Fruit fly (Drosophila melanogaster) whole organism, embryonic: Measurements from ENCODE around the gene CG16854.

Experiments used
- CG10209 ChIP-seq: fragments of 200-800 bp; sonication (Bioruptor generic); optimal IDR thresholded peaks from 3 replicates; lab custom pipeline; 2017; ENCODE audit warnings: missing biosample characterization, mild to moderate bottlenecking, missing genetic modification characterization, missing genetic modification reagents
- CG1024 ChIP-seq: fragments of 200-800 bp; sonication (Bioruptor generic); IDR thresholded peaks from 2 replicates; pipeline ENCODE4 v1.3.6; 2022; ENCODE audit warnings: missing biosample characterization, missing genetic modification characterization
- CG10274 ChIP-seq: fragments of 200-800 bp; sonication (Bioruptor generic); optimal IDR thresholded peaks from 3 replicates; lab custom pipeline; 2017; ENCODE audit warnings: missing biosample characterization, mild to moderate bottlenecking, missing genetic modification characterization
- CG11504 ChIP-seq: fragments of 200-800 bp; sonication (Bioruptor generic); optimal IDR thresholded peaks from 3 replicates; lab custom pipeline; 2019; ENCODE audit warnings: missing biosample characterization, mild to moderate bottlenecking, missing genetic modification characterization, moderate library complexity
- CG12155 ChIP-seq: fragments of 200-800 bp; sonication (Bioruptor generic); optimal IDR thresholded peaks from 3 replicates; lab custom pipeline; 2016; ENCODE audit warnings: missing biosample characterization, missing genetic modification characterization
- CG12219 ChIP-seq: fragments of 200-800 bp; sonication (Bioruptor generic); optimal IDR thresholded peaks from 3 replicates; lab custom pipeline; 2018; ENCODE audit warnings: missing biosample characterization, mild to moderate bottlenecking, missing genetic modification characterization
- CG12236 ChIP-seq: fragments of 200-800 bp; sonication (Bioruptor generic); optimal IDR thresholded peaks from 2 replicates; lab custom pipeline; 2016; ENCODE audit warnings: missing biosample characterization, missing genetic modification characterization
- CG12769 ChIP-seq: fragments of 200-800 bp; sonication (Bioruptor generic); optimal IDR thresholded peaks from 2 replicates; lab custom pipeline; 2019; ENCODE audit warnings: missing biosample characterization, mild to moderate bottlenecking, missing genetic modification characterization, moderate library complexity
- CG14441 ChIP-seq: fragments of 200-800 bp; sonication (Bioruptor generic); IDR thresholded peaks from 2 replicates; pipeline ENCODE4 v1.3.6; 2022; ENCODE audit warnings: missing biosample characterization, missing genetic modification characterization
- CG17385 ChIP-seq: fragments of 200-800 bp; sonication (Bioruptor generic); optimal IDR thresholded peaks from 3 replicates; lab custom pipeline; 2018; ENCODE audit warnings: missing biosample characterization, mild to moderate bottlenecking, missing genetic modification characterization
- CG17568 ChIP-seq: fragments of 200-800 bp; sonication (Bioruptor generic); optimal IDR thresholded peaks from 2 replicates; lab custom pipeline; 2018; ENCODE audit warnings: missing biosample characterization, mild to moderate bottlenecking, missing genetic modification characterization, moderate library complexity
- CG17612 ChIP-seq: fragments of 200-800 bp; sonication (Bioruptor generic); IDR thresholded peaks from 2 replicates; pipeline ENCODE4 v1.3.6; 2022; ENCODE audit warnings: missing biosample characterization, missing genetic modification characterization
- CG2116 ChIP-seq: fragments of 200-800 bp; sonication (Bioruptor generic); optimal IDR thresholded peaks from 3 replicates; lab custom pipeline; 2018; ENCODE audit warnings: missing biosample characterization, mild to moderate bottlenecking, missing genetic modification characterization
- CG2199 ChIP-seq: fragments of 200-800 bp; sonication (Bioruptor generic); IDR thresholded peaks from 3 replicates; pipeline ENCODE4 v1.3.6; 2022; ENCODE audit warnings: missing biosample characterization, missing genetic modification characterization
- CG30020 ChIP-seq: fragments of 200-800 bp; optimal IDR thresholded peaks from 2 replicates; lab custom pipeline; 2019; ENCODE audit warnings: missing biosample characterization, mild to moderate bottlenecking, missing genetic modification characterization, moderate library complexity
- CG30403 ChIP-seq: fragments of 200-800 bp; sonication (Bioruptor generic); optimal IDR thresholded peaks from 3 replicates; lab custom pipeline; 2016; ENCODE audit warnings: missing biosample characterization, missing genetic modification characterization
- CG31224 ChIP-seq: fragments of 200-800 bp; sonication (Bioruptor generic); IDR thresholded peaks from 2 replicates; pipeline ENCODE4 v1.3.6; 2022; ENCODE audit warnings: missing biosample characterization, missing genetic modification characterization
- CG4360 ChIP-seq: fragments of 200-800 bp; sonication (Bioruptor generic); IDR thresholded peaks from 2 replicates; pipeline ENCODE4 v1.3.6; 2022; ENCODE audit warnings: missing biosample characterization, missing genetic modification characterization
- CG43689 ChIP-seq: fragments of 200-800 bp; sonication (Bioruptor generic); IDR thresholded peaks from 2 replicates; pipeline ENCODE4 v1.3.6; 2022; ENCODE audit warnings: missing biosample characterization, missing genetic modification characterization
- CG6175 ChIP-seq: fragments of 200-800 bp; sonication (Bioruptor generic); IDR thresholded peaks from 3 replicates; pipeline ENCODE4 v1.3.6; 2022; ENCODE audit warnings: missing biosample characterization, missing genetic modification characterization
- CG6272 ChIP-seq: fragments of 200-800 bp; sonication (Bioruptor generic); IDR thresholded peaks from 2 replicates; pipeline ENCODE4 v1.3.6; 2022; ENCODE audit warnings: missing biosample characterization, missing genetic modification characterization
- CG7357 ChIP-seq: fragments of 200-800 bp; sonication (Bioruptor generic); IDR thresholded peaks from 3 replicates; pipeline ENCODE4 v1.3.6; 2022; ENCODE audit warnings: missing biosample characterization, missing genetic modification characterization
- CG7928 ChIP-seq: fragments of 200-800 bp; sonication (Bioruptor generic); optimal IDR thresholded peaks from 2 replicates; lab custom pipeline; 2017; ENCODE audit warnings: missing biosample characterization, mild to moderate bottlenecking, missing genetic modification characterization
- CG8281 ChIP-seq: fragments of 200-800 bp; sonication (Bioruptor generic); optimal IDR thresholded peaks from 2 replicates; lab custom pipeline; 2018; ENCODE audit warnings: missing biosample characterization, mild to moderate bottlenecking, missing genetic modification characterization, moderate library complexity
- CG9215 ChIP-seq: fragments of 200-800 bp; sonication (Bioruptor generic); IDR thresholded peaks from 2 replicates; pipeline ENCODE4 v1.3.6; 2022; ENCODE audit warnings: missing biosample characterization, missing genetic modification characterization
- Dfd ChIP-seq, 2 experiments: fragments of >200 bp; optimal IDR thresholded peaks; 2 replicates each; lab custom pipeline; 2017; ENCODE audit warnings: missing biosample characterization in 2 of 2, missing genetic modification characterization in 2 of 2
- Drgx ChIP-seq: fragments of 200-800 bp; sonication (Bioruptor generic); IDR thresholded peaks from 2 replicates; pipeline ENCODE4 v1.3.6; 2022; ENCODE audit warnings: missing biosample characterization, missing genetic modification characterization
- Lim3 ChIP-seq: fragments of 200-800 bp; sonication (Bioruptor generic); IDR thresholded peaks from 2 replicates; pipeline ENCODE4 v1.3.6; 2022; ENCODE audit warnings: missing biosample characterization, missing genetic modification characterization
- Mad ChIP-seq: fragments of 200-800 bp; sonication (Bioruptor generic); optimal IDR thresholded peaks from 2 replicates; lab custom pipeline; 2016; ENCODE audit warnings: missing biosample characterization, missing genetic modification characterization
- Meics ChIP-seq: fragments of 200-800 bp; sonication (Bioruptor generic); optimal IDR thresholded peaks from 2 replicates; lab custom pipeline; 2017; ENCODE audit warnings: missing biosample characterization, mild to moderate bottlenecking, missing genetic modification characterization
- Mrtf ChIP-seq: fragments of 200-800 bp; sonication (Bioruptor generic); IDR thresholded peaks from 3 replicates; pipeline ENCODE4 v1.3.6; 2022; ENCODE audit warnings: missing biosample characterization, missing genetic modification characterization
- Ravus ChIP-seq: fragments of 200-800 bp; sonication (Bioruptor generic); IDR thresholded peaks from 2 replicates; pipeline ENCODE4 v1.3.6; 2022; ENCODE audit warnings: missing biosample characterization, missing genetic modification characterization
- Xbp1 ChIP-seq: fragments of 200-800 bp; sonication (Bioruptor generic); optimal IDR thresholded peaks from 3 replicates; lab custom pipeline; 2016; ENCODE audit warnings: missing biosample characterization, mild to moderate bottlenecking, missing genetic modification characterization
- bab2 ChIP-seq: fragments of 200-800 bp; sonication (Bioruptor generic); optimal IDR thresholded peaks from 2 replicates; lab custom pipeline; 2016; ENCODE audit warnings: missing biosample characterization, missing genetic modification characterization
- bigmax ChIP-seq: fragments of 200-800 bp; sonication (Bioruptor generic); optimal IDR thresholded peaks from 2 replicates; lab custom pipeline; 2018; ENCODE audit warnings: missing biosample characterization, mild to moderate bottlenecking, missing genetic modification characterization
- chinmo ChIP-seq: fragments of 200-800 bp; sonication (Bioruptor generic); IDR thresholded peaks from 4 replicates; pipeline ENCODE4 v1.3.6; 2022; ENCODE audit warnings: missing biosample characterization, missing genetic modification characterization; ENCODE audit not compliant: partially characterized antibody
- croc ChIP-seq: fragments of 200-800 bp; sonication (Bioruptor generic); conservative IDR thresholded peaks from 3 replicates; pipeline ENCODE4 v1.3.6; 2022; ENCODE audit warnings: missing biosample characterization, missing genetic modification characterization
- crol ChIP-seq: fragments of 200-800 bp; sonication (Bioruptor generic); IDR thresholded peaks from 2 replicates; pipeline ENCODE4 v1.3.6; 2022; ENCODE audit warnings: missing biosample characterization, missing genetic modification characterization
- ems ChIP-seq: fragments of 200-800 bp; sonication (Bioruptor generic); optimal IDR thresholded peaks from 3 replicates; lab custom pipeline; 2016; ENCODE audit warnings: missing biosample characterization, missing genetic modification characterization
- eve ChIP-seq, 2 experiments: fragments of >200 bp; optimal IDR thresholded peaks; 2 replicates each; lab custom pipeline; 2017; ENCODE audit warnings: missing biosample characterization in 2 of 2, missing genetic modification characterization in 2 of 2
- kni ChIP-seq: fragments of 200-800 bp; sonication (Bioruptor generic); optimal IDR thresholded peaks from 3 replicates; lab custom pipeline; 2017; ENCODE audit warnings: mild to moderate bottlenecking, missing biosample characterization, missing genetic modification reagents, missing genetic modification characterization
- lov ChIP-seq, 2 experiments: fragments of 200-800 bp in 1 of 2; fragments of >200 bp in 1 of 2; sonication (Bioruptor generic) in 1 of 2; IDR thresholded peaks in 1 of 2; optimal IDR thresholded peaks in 1 of 2; 2 replicates in 1 of 2; 3 replicates in 1 of 2; pipeline versions ENCODE4 v1.3.6 to Lab custom; 2017 to 2022; ENCODE audit warnings: missing biosample characterization in 1 of 2, missing genetic modification characterization in 1 of 2
- otp ChIP-seq: fragments of 200-800 bp; sonication (Bioruptor generic); IDR thresholded peaks from 3 replicates; pipeline ENCODE4, ENCODE4 v1.3.6; 2022; ENCODE audit warnings: missing biosample characterization, missing genetic modification characterization
- prd ChIP-seq, 3 experiments: fragments of >200 bp in 2 of 3; fragments of 200-800 bp in 1 of 3; sonication (Bioruptor generic) in 1 of 3; optimal IDR thresholded peaks in 2 of 3; IDR thresholded peaks in 1 of 3; 2 replicates in 2 of 3; 3 replicates in 1 of 3; pipeline versions ENCODE4 v1.3.6 to Lab custom; 2017 to 2022; ENCODE audit warnings: missing biosample characterization in 1 of 3, missing genetic modification characterization in 1 of 3
- sima ChIP-seq: fragments of 200-800 bp; sonication (Bioruptor generic); optimal IDR thresholded peaks from 2 replicates; lab custom pipeline; 2016; ENCODE audit warnings: missing biosample characterization, missing genetic modification characterization
- sug ChIP-seq: fragments of 200-800 bp; optimal IDR thresholded peaks from 2 replicates; lab custom pipeline; 2019; ENCODE audit warnings: missing biosample characterization, mild to moderate bottlenecking, missing genetic modification characterization, moderate library complexity
- tna ChIP-seq: fragments of 200-800 bp; sonication (Bioruptor generic); IDR thresholded peaks from 2 replicates; pipeline ENCODE4 v1.3.6; 2022; ENCODE audit warnings: missing biosample characterization, missing genetic modification characterization; ENCODE audit not compliant: partially characterized antibody
- tx ChIP-seq: fragments of 200-800 bp; sonication (Bioruptor generic); optimal IDR thresholded peaks from 2 replicates; lab custom pipeline; 2016; ENCODE audit warnings: missing biosample characterization, missing genetic modification characterization
- vvl ChIP-seq: fragments of 200-800 bp; sonication (Bioruptor generic); IDR thresholded peaks from 2 replicates; pipeline ENCODE4 v1.3.6; 2022; ENCODE audit warnings: missing biosample characterization, missing genetic modification characterization
- zfh1 ChIP-seq: fragments of 200-800 bp; sonication (Bioruptor generic); IDR thresholded peaks from 3 replicates; pipeline ENCODE4 v1.3.6; 2022; ENCODE audit warnings: missing biosample characterization, missing genetic modification characterization

The CG16854 gene

DNA sequence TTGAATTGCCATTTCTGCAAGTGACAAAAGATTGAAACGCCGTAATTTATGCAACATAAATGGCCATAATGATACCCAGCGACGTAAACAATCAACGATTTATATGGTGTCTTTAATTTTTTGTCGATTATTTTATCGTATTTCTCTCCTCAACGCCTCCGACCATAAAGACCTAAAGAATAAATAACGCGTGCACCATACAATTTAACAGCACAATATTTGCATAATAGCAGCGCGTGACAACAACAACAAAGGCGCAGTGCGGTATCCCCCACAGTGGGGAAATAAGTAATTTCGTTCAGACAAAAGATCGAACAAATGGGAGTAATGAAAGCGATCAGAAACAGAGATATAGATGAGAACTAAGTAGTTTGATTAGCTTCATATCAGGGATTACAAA lies 40.5 kb upstream of the CG16854 start:
- TF ChIP-seq eve (GFP tag; optimal IDR thresholded peaks at IDR 0.05; lab: Kevin White, UChicago) (peak in 1 of 2 experiments; percentile 1), vvl (GFP tag; lab: Robert Waterston, UW) (0 out of 2 replicates have a peak, but pooled peaks have one; percentile 7), Mad (GFP tag; lab: Kevin White, UChicago) (no peak), CG4360 (GFP tag; lab: Robert Waterston, UW) (peak; percentile 37; the same call in 1 of the 2 replicates), lov (optimal IDR thresholded peaks at IDR 0.05; lab: Kevin White, UChicago) (no peak), lov (GFP tag; IDR thresholded peaks at IDR 0.05; lab: Robert Waterston, UW) (no peak)

DNA sequence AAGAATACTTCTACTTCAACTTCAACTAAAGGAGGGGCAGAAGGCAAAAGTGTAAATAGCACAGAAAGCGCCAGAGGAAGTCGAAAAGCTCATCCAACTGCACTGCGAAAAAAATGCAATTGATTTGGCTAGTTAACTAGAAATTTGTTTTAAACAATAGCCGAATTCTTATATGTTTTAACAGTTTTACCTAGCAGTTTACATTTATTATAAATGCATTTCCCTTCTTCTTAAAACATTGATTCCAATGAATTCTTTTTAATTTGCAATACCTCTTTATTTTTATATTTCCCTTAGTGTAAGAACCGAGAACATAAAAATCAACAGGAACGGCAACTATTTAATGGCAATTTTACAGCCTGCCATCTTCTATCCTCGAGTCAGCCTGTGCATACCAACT lies 38.2 kb upstream of the CG16854 start:
- TF ChIP-seq CG9215 (GFP tag; lab: Robert Waterston, UW) (no peak), CG17568 (GFP tag; lab: Kevin White, UChicago) (no peak), Mrtf (GFP tag; lab: Robert Waterston, UW) (no peak), CG7357 (no peak), CG1024 (GFP tag; lab: Robert Waterston, UW) (no peak), bigmax (no peak), sug (tag; lab: Kevin White, UChicago) (no peak), CG12236 (GFP tag; lab: Kevin White, UChicago) (no peak), CG10209 (GFP tag; lab: Kevin White, UChicago) (no peak), Ravus (no peak), tna (GFP tag; lab: Robert Waterston, UW) (no peak), Drgx (GFP tag; lab: Robert Waterston, UW) (no peak), Xbp1 (no peak), Lim3 (GFP tag; lab: Robert Waterston, UW) (no peak), otp (no peak), CG30403 (GFP tag; lab: Kevin White, UChicago) (no peak), croc (GFP tag; lab: Robert Waterston, UW) (no peak)

DNA sequence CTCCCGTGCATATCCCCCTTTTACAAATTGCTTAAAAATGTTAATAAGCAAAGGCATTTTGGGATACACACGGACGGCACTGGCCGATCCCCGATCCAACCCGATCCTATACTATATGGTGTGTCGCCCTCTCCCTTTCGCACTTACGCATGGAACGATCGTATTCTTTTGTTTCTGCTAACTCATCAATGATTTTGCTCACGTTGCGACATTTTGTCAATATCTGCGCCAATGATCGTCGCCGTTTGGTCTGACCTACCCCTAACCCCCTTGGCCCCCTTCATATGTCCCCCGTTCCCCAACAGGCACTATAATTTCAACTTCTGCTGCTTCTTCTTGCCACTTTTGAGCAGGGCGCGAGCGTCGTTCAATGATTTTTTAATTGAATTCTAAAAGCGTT lies 36.8 kb upstream of the CG16854 start:
- TF ChIP-seq CG31224 (GFP tag; lab: Robert Waterston, UW) = no peak
- no peak for TF ChIP-seq tx (GFP tag; lab: Kevin White, UChicago)
- TF ChIP-seq ems (GFP tag; lab: Kevin White, UChicago) = no peak
- TF ChIP-seq crol (GFP tag; lab: Robert Waterston, UW) = peak; percentile 59
- TF ChIP-seq CG12219 (GFP tag; lab: Kevin White, UChicago) = no peak
- peak; percentile 52 for TF ChIP-seq CG8281 (tag; lab: Kevin White, UChicago)
- no peak for TF ChIP-seq CG2199 (GFP tag; lab: Robert Waterston, UW)
- TF ChIP-seq zfh1 = no peak
- no peak for TF ChIP-seq CG17612
- no peak for TF ChIP-seq Meics
- TF ChIP-seq prd (optimal IDR thresholded peaks at IDR 0.05; lab: Kevin White, UChicago) = no peak
- TF ChIP-seq prd (GFP tag; IDR thresholded peaks at IDR 0.05; lab: Robert Waterston, UW) = no peak
- TF ChIP-seq chinmo (GFP tag; lab: Robert Waterston, UW) = 0 out of 4 replicates have a peak, but pooled peaks have one; percentile 11
- no peak for TF ChIP-seq CG6272
- no peak for TF ChIP-seq CG30020 (tag; lab: Kevin White, UChicago)
- no peak for TF ChIP-seq CG7928 (GFP tag; lab: Kevin White, UChicago)
- TF ChIP-seq CG12155 (GFP tag; lab: Kevin White, UChicago) = no peak
- TF ChIP-seq CG43689 (GFP tag; lab: Robert Waterston, UW) = no peak
- no peak for TF ChIP-seq CG12769 (tag; lab: Kevin White, UChicago)
- TF ChIP-seq CG14441 (GFP tag; lab: Robert Waterston, UW) = no peak
- no peak for TF ChIP-seq sima (GFP tag; lab: Kevin White, UChicago)
- TF ChIP-seq CG10274 (GFP tag; lab: Kevin White, UChicago) = no peak
- no peak for TF ChIP-seq CG2116
- TF ChIP-seq CG6175 (GFP tag; lab: Robert Waterston, UW) = no peak
- TF ChIP-seq CG17385 (GFP tag; lab: Kevin White, UChicago) = peak; percentile 15
- peak; percentile 29 for TF ChIP-seq kni (GFP tag; lab: Kevin White, UChicago)
- no peak for TF ChIP-seq bab2 (GFP tag; lab: Kevin White, UChicago)
- no peak for TF ChIP-seq CG11504 (tag; lab: Kevin White, UChicago)
- TF ChIP-seq Dfd (GFP tag; optimal IDR thresholded peaks at IDR 0.05; lab: Kevin White, UChicago) = no peak
